Worm (Caenorhabditis elegans) whole organism, late embryonic: ENCODE results near the gene try-10.

Experiments
- dve-1 ChIP-seq: sonication (generic microtip); optimal IDR thresholded peaks from 2 replicates; lab custom pipeline; 2017; ENCODE audit warnings: antibody characterized with exemption, mild to moderate bottlenecking, missing genetic modification characterization, missing compliant biosample characterization
- eyg-1 ChIP-seq: sonication (generic microtip); optimal IDR thresholded peaks from 2 replicates; lab custom pipeline; 2016; ENCODE audit warnings: missing genotype, missing genetic modification characterization, missing compliant biosample characterization
- hlh-6 ChIP-seq: sonication (generic microtip); optimal IDR thresholded peaks from 2 replicates; lab custom pipeline; 2016; ENCODE audit warnings: missing genotype, missing genetic modification characterization, missing compliant biosample characterization
- lin-11 ChIP-seq: fragments of 200-800 bp; sonication (Bioruptor generic); optimal IDR thresholded peaks from 2 replicates; lab custom pipeline; 2018; ENCODE audit warnings: mild to moderate bottlenecking, missing genetic modification characterization, missing compliant biosample characterization
- pha-4 ChIP-seq: fragments of 150-350 bp; optimal IDR thresholded peaks from 2 replicates; lab custom pipeline; 2018; ENCODE audit warnings: missing biosample characterization, missing genetic modification reagents, missing genetic modification characterization
- sox-4 ChIP-seq: sonication (generic microtip); optimal IDR thresholded peaks from 2 replicates; lab custom pipeline; 2017; ENCODE audit warnings: mild to moderate bottlenecking, missing genetic modification characterization, inconsistent platforms, missing compliant biosample characterization

- TF ChIP-seq sox-4 (no peak), eyg-1 (no peak), pha-4 (tag; lab: Kevin White, UChicago) (no peak), lin-11 (tag; lab: Kevin White, UChicago) (no peak), dve-1 (tag; lab: Kevin White, UChicago) (no peak), hlh-6 (tag; lab: Kevin White, UChicago) (no peak)
Observed at ce11 chrV:13053635-13054034, 40.6 kb upstream of the try-10 start, which contains the start of gene srr-1.
